Fruit fly (Drosophila melanogaster) Kc167 (cell line): ENCODE measurements around the gene bru3.

Experiments used
- Myc ChIP-seq: fragments of >200 bp; optimal IDR thresholded peaks from 2 replicates; lab custom pipeline; 2017; ENCODE audit warnings: missing external identifiers
- Sin3A ChIP-seq: fragments of >200 bp; optimal IDR thresholded peaks from 2 replicates; lab custom pipeline; 2018; ENCODE audit warnings: missing external identifiers

dm6 chr3L:13476566-13477452, 326.4 kb downstream of the bru3 start:
- TF ChIP-seq Myc (lab: Kevin White, UChicago) (no peak), Sin3A (lab: Kevin White, UChicago) (no peak)
